Worm (Caenorhabditis elegans): Measurements from ENCODE around the gene skn-1.

DNA sequence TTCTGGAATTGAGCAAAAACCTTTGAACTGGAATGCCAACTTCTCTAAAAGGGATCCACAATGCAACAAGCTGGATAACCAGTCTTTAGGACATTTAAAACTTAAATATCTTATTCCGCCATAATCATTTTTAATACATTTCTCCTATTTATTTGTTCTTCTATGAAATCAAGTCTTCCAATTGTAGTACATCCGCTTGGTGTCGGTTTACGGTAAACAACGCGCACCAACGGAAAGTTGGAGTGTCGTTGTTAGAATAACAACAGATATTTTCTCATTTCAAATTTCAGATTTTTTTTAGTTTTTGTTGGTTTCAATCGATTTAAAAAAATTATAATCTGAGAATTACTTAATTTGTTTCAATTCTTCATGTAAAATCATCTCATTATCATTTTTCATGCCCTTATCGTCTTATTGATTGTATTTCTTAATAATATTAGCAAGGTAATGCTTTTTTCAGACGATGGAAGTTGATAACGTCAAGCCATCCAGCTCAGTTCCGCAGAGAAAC is 11.1 kb downstream of the skn-1 start, which contains the start of gene csn-5:
- TF ChIP-seq pax-1 (tag; optimal IDR thresholded peaks at IDR 0.05) (no peak), pqm-1 (tag; optimal IDR thresholded peaks at IDR 0.05) (no peak), ama-1 (optimal IDR thresholded peaks at IDR 0.05) (no peak), syd-9 (tag; optimal IDR thresholded peaks at IDR 0.05) (no peak), unc-55 (GFP tag; optimal IDR thresholded peaks at IDR 0.05) (no peak), nhr-11 (tag; optimal IDR thresholded peaks at IDR 0.05) (no peak), ceh-22 (tag; optimal IDR thresholded peaks at IDR 0.05) (no peak), tbx-2 (tag; optimal IDR thresholded peaks at IDR 0.05) (no peak), dve-1 (tag; optimal IDR thresholded peaks at IDR 0.05) (no peak), dmd-4 (tag; optimal IDR thresholded peaks at IDR 0.05; ENCODE audit: borderline replicate concordance) (no peak), hlh-30 (tag; optimal IDR thresholded peaks at IDR 0.05; ENCODE audit: insufficient read depth) (no peak)
